Worm (Caenorhabditis elegans): ENCODE data around the gene amx-1.

ce11 chrIII:3873424-3873823 is 51.2 kb downstream of the amx-1 start:
- no peak for TF ChIP-seq dao-5 (tag; optimal IDR thresholded peaks at IDR 0.05)
- no peak for TF ChIP-seq him-1 (tag; optimal IDR thresholded peaks at IDR 0.05)
